Worm (Caenorhabditis elegans) whole organism, midembryonic: ENCODE results near the gene pacl-1.

Experiments used
- cog-1 ChIP-seq: sonication (generic microtip); optimal IDR thresholded peaks from 2 replicates; lab custom pipeline; 2016; ENCODE audit warnings: missing genetic modification characterization, missing compliant biosample characterization
- flt-1 ChIP-seq: fragments of 200-800 bp; sonication (Bioruptor generic); IDR thresholded peaks from 2 replicates; pipeline ENCODE4 v1.3.6; 2022; ENCODE audit warnings: missing genetic modification characterization, missing compliant biosample characterization
- klf-2 ChIP-seq: fragments of 200-800 bp; sonication (Bioruptor generic); conservative IDR thresholded peaks from 2 replicates; pipeline ENCODE4 v1.3.6; 2022; ENCODE audit warnings: missing genetic modification reagents, missing genetic modification characterization, missing compliant biosample characterization
- med-1 ChIP-seq: sonication (generic microtip); optimal IDR thresholded peaks from 2 replicates; lab custom pipeline; 2017; ENCODE audit warnings: missing genetic modification characterization, mild to moderate bottlenecking, missing compliant biosample characterization, antibody characterized with exemption, missing genetic modification reagents; ENCODE audit not compliant: insufficient read depth
- ztf-29 ChIP-seq: fragments of 200-800 bp; sonication (Bioruptor generic); IDR thresholded peaks from 2 replicates; pipeline ENCODE4 v1.3.6; 2022; ENCODE audit warnings: missing genetic modification reagents, missing genetic modification characterization, missing compliant biosample characterization

- TF ChIP-seq med-1 (no peak), klf-2 (GFP tag; lab: Robert Waterston, UW) (no peak), flt-1 (GFP tag; lab: Robert Waterston, UW) (no peak), ztf-29 (GFP tag; lab: Robert Waterston, UW) (no peak), cog-1 (tag; lab: Kevin White, UChicago) (no peak)
These were observed 26.1 kb downstream of the pacl-1 start for ce11 chrV:16249105-16249504.
